Worm (Caenorhabditis elegans): Measurements from ENCODE around the gene clec-141.

DNA sequence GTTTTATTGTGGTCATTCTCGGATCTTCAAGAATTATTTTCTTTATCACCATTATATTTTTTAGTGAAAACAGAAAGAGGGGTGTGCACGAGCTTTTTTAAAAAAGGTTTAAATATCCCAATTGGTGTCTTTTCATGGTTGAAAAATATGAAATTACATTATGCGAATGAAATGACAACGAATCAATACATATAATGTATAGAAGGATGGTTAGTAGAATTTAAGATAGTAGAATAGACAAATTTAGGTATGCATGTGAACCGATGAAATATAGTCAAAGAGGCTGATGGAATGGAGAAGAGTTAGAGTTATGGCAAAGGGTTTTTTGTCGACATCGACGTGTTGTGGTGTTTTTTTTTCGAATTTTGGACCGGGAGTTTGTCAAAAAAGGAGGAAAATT, 42.9 kb downstream of the clec-141 start:
- TF ChIP-seq mec-3 (tag; optimal IDR thresholded peaks at IDR 0.05; ENCODE audit: borderline replicate concordance) (no peak), lin-11 (tag; optimal IDR thresholded peaks at IDR 0.05) (no peak), elt-4 (tag; optimal IDR thresholded peaks at IDR 0.05) (no peak), madf-2 (tag; optimal IDR thresholded peaks at IDR 0.05) (no peak), elt-2 (tag; optimal IDR thresholded peaks at IDR 0.05) (no peak), ceh-2 (tag; optimal IDR thresholded peaks at IDR 0.05) (no peak), T23F11.4 (GFP tag; optimal IDR thresholded peaks at IDR 0.05) (no peak), ceh-34 (tag; optimal IDR thresholded peaks at IDR 0.05) (no peak), ceh-14 (tag; optimal IDR thresholded peaks at IDR 0.05) (no peak), tbx-2 (tag; optimal IDR thresholded peaks at IDR 0.05) (no peak), nhr-11 (tag; optimal IDR thresholded peaks at IDR 0.05) (no peak), ama-1 (optimal IDR thresholded peaks at IDR 0.05) (no peak)
